Fruit fly (Drosophila melanogaster) S2 (cell line): ENCODE measurements around the gene CG13309.

ENCODE experiments used
- CG8478 ChIP-seq: fragments of >200 bp; optimal IDR thresholded peaks from 2 replicates; lab custom pipeline; 2018
- CTCF ChIP-seq, 2 experiments: fragments of >200 bp; optimal IDR thresholded peaks; 2 replicates each; lab custom pipeline; 2018

CG13309 gene

DNA sequence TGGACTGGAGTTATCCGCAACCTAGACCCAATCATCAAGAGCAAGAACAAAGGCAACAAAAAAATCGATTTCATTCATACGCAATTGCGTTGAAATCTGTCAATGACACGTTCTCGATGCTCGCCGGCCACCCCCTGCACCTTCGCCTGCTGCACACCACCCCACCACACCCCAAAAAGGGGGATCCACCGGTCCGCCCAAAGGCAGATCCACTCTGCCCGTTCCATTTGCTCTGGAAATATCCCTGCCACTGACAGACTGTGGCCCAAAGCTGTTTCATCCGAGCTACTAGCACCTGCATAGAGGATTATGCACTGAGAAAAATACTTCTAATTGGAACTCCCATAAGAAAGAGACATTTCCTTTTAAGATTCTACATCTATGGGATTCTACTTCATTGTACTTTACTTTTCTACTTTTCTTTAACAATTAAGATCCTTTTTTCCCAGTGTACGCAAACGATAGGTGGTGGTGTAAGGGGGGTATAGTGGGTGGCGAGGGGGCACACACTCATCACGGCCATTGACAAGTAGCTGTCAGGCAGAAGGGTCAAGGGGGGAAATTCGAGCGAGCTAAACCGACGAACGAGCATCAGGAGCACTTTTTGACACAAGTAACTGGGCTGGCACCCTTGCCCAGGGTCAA lies 13.7 kb downstream of the CG13309 start:
- TF ChIP-seq CTCF (optimal IDR thresholded peaks at IDR 0.05; lab: Kevin White, UChicago) (no peak), CG8478 (lab: Kevin White, UChicago) (no peak)

DNA sequence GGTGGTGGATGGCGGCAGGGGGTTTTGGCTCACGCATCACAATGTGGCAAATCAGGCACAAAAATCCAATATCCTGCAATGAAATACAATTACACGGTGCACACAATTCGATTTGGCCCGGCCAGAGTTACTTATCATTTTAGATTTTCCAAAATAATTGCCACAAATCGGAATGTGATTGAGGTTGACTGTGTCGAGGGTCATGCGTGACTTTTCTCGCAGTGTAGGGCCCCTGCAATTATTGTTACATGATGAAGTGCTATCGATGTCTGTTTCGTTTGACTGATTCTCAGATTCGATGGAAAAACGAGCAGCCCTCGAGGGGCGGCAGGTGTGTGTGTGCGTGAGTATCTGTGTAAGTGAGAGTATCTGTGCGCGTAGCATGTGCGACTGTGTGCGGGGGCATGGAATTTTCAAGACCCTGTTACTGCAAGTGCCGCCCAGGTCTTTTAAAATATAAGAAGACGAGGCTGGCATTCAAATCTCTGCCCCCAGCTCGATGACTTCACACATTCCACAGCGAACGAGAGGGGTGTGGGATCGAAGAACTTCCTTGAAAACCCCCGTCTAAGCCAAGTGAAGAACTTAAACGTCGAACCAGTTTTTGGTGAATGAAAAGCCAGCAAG lies 14.3 kb downstream of the CG13309 start:
- no peak for TF ChIP-seq CTCF (optimal IDR thresholded peaks at IDR 0.05; lab: Kevin White, UChicago)
- no peak for TF ChIP-seq CG8478 (lab: Kevin White, UChicago)

DNA sequence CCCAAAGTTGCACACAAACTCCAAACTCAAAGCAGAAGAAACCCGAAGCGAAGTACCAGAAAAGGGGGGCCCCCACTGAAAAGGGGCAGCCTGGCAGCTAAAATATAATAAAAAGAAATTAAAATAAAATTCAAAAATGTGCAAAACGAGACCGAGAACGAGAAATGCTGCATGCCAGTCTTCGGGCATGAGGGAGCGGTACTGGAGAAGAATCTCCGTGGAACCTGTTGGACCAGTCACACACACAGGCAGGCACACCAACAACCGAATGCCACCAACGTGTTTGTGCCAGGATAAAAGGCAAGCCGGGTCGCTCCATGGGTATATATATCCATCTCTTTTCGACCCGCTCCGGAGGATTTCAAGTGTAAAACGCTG lies 14.8 kb downstream of the CG13309 start:
- no peak for TF ChIP-seq CTCF (optimal IDR thresholded peaks at IDR 0.05; lab: Kevin White, UChicago)
- TF ChIP-seq CG8478 (lab: Kevin White, UChicago): no peak

DNA sequence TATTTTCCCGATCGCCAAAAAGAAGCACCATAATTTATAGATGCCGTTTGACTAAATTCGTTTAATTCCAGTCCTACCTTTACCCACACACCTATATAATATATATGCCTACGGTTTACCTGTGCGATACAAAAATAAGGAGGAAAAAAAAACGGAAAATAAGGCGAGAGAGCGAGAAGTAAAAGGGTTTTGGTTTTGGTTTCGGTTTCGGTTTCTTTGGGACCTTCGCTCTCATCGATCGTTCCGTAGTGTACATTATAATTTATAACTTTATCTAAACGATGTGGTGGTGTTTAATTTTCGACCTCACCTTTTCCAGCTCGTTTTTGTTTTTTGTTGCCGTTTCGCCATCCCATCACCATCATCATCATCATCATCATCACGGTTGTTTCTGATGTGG lies 15.4 kb downstream of the CG13309 start:
- TF ChIP-seq CTCF (optimal IDR thresholded peaks at IDR 0.05; lab: Kevin White, UChicago) (no peak), CG8478 (lab: Kevin White, UChicago) (no peak)

DNA sequence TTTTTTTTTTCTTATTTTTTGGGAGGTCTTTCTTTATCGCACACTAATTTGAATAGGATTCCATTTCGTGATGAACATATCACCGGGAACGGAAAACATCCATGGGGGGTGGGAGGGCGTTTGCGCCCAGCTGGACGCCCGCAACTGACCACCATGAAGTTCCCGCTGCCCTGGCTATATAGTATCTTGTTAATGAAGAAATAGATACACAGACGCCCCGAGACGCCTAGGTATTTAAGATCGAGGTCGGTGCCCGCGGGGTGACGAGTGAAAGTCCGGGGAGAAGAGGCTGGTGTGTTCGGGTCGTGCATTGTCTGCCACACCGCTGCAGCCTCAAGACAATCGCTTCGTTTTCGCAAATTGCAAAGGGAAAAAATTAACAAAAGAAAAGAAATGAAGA lies 15.8 kb downstream of the CG13309 start:
- TF ChIP-seq CG8478 (lab: Kevin White, UChicago): no peak
- no peak for TF ChIP-seq CTCF (optimal IDR thresholded peaks at IDR 0.05; lab: Kevin White, UChicago)

DNA sequence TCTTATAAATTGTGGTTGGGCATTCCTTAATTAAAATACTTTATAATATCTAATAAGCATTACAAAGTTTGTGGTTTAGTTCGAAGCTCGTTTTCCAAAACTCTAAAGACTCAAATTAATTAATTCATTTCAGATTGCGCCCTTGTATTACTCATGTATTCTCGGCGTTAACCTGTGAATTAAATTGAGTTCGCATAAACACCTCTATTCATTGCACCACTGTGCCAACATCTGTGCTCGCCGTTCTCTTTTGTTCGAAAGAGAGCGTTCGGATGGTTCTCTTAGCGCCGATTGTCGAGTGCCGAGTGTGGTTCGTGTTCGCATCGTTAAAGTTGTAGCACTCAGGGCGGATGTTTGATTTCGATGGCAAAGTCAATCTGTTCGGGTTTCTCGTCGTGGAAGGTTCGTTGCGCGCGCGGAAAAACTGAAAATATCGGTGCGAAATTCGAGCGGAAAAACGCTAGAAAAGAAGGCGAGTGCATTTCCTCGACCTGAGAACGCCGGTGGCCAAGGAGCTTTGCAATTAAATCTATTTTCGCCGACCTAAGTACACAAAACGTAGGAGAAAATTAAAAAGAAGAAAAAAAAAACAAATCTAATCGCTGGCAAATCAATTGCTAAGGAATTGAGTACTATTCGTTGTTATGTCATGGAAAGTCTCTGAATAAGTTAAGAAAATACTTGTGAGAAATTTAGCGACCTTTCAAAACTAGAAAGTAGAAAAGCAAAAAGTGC lies 17.1 kb downstream of the CG13309 start, which contains the start of gene dally:
Gene dally (plus strand): TSS at position 373 of the 735 bp plus-strand sequence.
- TF ChIP-seq CTCF (optimal IDR thresholded peaks at IDR 0.05; lab: Kevin White, UChicago) (no peak), CG8478 (lab: Kevin White, UChicago) (no peak)

DNA sequence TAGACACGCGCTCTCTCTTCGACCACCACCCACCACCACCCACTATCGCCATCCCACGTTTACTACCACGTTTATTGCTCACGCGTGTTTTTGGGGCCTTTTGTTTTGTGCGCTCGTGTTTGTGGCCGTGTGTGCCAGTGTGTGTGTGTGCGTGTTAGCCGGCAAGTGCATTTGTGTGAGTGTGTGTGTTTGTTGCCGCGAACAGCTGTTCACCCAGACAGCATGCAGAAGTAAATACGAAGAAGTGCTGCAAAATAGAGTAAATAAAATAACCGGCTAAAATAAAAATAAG lies 17.6 kb downstream of the CG13309 start:
- TF ChIP-seq CG8478 (lab: Kevin White, UChicago): no peak
- no peak for TF ChIP-seq CTCF (optimal IDR thresholded peaks at IDR 0.05; lab: Kevin White, UChicago)

DNA sequence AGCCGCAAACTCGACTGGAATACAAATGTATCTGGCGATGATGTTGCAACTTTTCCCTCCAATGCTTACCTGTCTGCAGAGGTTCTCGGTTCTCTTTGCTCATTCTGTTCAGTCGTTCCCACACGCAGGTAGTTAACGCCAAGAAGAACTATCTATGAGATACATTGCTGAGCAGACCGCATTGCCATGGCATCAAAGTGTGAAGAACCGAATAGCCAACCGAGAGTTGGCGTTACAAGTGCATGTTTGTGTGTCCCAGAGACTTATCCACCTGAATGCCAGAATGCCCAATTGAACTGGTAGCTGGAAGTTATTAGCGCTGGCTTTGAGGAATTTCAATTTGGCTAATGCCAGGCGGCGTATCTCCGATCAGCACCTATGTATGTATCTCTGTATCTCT lies 19.4 kb downstream of the CG13309 start:
- TF ChIP-seq CTCF (optimal IDR thresholded peaks at IDR 0.05; lab: Kevin White, UChicago) (no peak), CG8478 (lab: Kevin White, UChicago) (no peak)

DNA sequence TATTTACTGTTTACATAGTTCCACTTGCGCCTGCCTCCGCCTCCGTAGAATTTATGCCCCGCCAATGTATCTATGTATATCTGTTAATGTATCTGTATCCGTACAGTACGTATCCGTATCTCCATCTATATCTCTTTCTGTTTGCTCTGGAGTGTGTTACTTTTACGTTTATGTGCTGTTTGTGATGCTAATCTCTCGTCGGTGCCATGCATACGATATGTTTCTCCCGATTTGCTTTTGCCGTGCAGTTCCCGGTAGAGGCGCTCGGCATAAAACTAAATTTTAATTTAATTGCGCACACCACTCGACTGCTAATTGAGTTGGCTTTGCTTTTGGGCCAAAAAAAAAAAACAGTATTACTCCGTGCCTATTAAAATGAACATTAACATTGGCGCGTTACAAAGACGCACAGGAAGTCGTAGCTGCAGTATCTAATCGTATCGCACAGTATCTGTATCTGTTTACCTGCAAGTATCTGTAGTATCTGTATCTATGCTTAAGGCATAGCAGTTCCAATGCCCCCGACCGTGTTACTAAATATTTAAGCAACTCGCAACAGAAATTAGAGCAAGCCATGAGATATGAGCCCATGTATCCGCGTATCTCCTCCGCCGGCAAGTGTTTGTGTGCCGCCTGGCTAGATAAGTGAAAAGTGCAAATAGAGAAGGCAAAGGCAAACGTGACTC lies 20.0 kb downstream of the CG13309 start:
- TF ChIP-seq CG8478 (lab: Kevin White, UChicago) (no peak), CTCF (optimal IDR thresholded peaks at IDR 0.05; lab: Kevin White, UChicago) (no peak)

DNA sequence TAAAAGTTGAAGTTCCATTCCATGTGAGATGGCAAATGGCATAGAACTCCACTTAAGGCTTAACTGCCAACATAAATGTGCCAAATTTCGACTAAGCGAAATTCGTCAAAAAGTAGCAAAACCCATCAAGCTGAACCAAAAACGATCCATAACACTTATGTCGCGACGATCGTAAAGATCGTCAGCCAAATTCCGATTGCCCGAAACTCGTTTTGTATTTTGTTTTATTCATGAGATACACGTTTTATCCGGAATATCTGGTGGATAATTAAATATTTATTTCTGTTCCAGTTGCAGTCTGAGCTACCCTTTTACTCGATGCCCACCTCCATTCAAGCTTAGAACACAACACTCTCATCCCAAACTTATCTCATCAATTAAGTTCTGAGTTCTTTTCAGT lies 20.8 kb downstream of the CG13309 start:
- TF ChIP-seq CG8478 (lab: Kevin White, UChicago) (no peak), CTCF (optimal IDR thresholded peaks at IDR 0.05; lab: Kevin White, UChicago) (no peak)

DNA sequence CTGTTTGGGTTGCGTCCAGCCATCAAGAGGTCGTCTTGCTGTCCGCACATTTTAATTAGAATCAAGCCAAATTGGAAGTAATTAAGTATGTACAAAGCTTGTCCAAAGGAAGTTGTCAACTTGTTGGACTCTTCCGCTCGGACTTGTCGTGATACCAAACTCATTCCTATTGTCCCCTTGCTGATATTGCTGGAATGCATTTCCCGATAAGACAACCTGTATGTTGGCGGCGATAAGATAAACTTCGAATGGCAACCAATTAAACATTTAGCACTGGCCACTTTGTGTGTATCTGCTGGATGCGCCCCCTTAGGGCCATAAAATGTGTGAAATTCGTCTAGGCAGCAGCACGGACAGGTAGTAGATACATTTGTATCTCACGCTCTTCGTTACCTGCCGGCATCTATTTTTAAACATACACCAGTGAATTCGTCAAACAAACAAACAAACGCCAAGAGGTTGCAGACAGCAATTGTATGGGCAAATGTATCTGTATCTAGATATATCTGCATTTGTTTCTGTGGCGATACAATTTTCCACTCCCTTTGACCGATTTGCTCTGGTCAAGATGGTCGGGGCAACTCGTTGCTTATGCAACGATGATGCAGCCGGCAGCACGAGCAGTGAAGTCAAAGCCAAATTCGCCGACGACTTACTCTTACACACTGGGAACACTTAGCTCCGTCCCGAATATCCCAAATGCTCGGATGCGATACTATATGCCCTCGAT lies 22.7 kb downstream of the CG13309 start:
- TF ChIP-seq CG8478 (lab: Kevin White, UChicago): no peak
- TF ChIP-seq CTCF (optimal IDR thresholded peaks at IDR 0.05; lab: Kevin White, UChicago): no peak

DNA sequence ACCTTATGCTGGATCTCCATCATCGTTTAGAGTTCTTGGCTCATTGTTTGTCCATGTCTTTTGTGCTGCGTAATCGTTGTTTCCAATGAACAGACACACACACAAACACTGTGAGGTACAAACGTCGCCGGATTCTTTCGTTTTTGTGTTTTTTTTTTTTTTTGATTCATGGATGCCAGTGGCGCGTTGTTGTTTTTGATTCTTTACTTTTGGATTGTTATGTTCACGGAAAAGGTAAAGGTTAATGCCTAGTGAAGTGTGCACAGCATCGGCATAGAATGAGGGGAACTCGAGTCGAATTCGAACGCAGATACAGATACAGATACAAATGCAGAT lies 23.2 kb downstream of the CG13309 start:
- TF ChIP-seq CG8478 (lab: Kevin White, UChicago) (no peak), CTCF (optimal IDR thresholded peaks at IDR 0.05; lab: Kevin White, UChicago) (no peak)

DNA sequence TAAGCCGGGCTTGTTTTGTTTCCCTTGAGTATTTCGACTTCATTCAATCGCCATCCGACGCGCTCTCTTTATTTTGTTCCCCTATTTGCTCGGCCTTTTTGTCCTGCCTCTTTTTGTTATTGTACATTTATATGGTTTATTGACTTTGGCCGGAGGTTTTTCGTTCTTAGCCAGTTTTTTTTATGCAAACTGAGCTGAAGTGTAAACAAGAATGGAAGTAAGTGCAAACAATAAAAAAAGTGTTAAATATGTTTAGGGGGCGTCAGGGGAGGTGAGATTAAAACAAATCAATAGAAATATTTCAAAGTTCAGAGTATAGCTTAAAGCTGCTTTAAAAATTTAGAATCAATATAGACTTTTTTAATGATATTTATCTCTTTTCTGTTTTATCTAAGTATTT lies 24.3 kb downstream of the CG13309 start:
- no peak for TF ChIP-seq CTCF (optimal IDR thresholded peaks at IDR 0.05; lab: Kevin White, UChicago)
- no peak for TF ChIP-seq CG8478 (lab: Kevin White, UChicago)

DNA sequence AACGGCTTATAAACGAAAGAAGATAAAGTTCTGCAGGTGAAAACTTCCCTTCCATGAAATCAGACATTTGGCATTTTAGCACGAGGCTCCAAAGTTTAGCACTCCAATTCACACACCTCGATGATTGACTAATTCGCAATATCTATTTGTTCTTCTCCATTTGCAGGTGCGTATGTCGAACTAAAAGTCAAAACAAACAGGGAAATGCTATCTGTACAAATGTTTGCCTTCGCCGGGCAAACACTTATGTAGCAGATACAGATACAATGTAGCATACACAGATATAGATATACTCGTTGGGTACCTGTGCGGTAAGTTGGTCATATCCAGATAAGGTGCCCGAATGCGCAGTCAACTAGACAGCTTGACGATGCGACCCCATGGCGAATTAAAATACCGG lies 24.7 kb downstream of the CG13309 start:
- no peak for TF ChIP-seq CTCF (optimal IDR thresholded peaks at IDR 0.05; lab: Kevin White, UChicago)
- no peak for TF ChIP-seq CG8478 (lab: Kevin White, UChicago)
